Fruit fly (Drosophila melanogaster) whole organism, prepupa: Measurements from ENCODE around the gene Femcoat.
A peak's percentile ranks its signal among the peaks of the same experiment; 100 is the strongest.

Experiments
- Blimp-1 ChIP-seq: fragments of 200-800 bp; sonication (Bioruptor generic); optimal IDR thresholded peaks from 3 replicates; lab custom pipeline; 2017; ENCODE audit warnings: missing biosample characterization, missing genetic modification characterization, mild to moderate bottlenecking, moderate library complexity, missing genetic modification reagents
- CG10631 ChIP-seq: fragments of 200-800 bp; sonication (Bioruptor generic); optimal IDR thresholded peaks from 2 replicates; lab custom pipeline; 2016; ENCODE audit warnings: missing biosample characterization, missing genetic modification characterization
- CG10669 ChIP-seq: fragments of 200-800 bp; sonication (Bioruptor generic); optimal IDR thresholded peaks from 3 replicates; lab custom pipeline; 2018; ENCODE audit warnings: missing biosample characterization, mild to moderate bottlenecking, missing genetic modification characterization, moderate library complexity
- CG11762 ChIP-seq: fragments of 200-800 bp; sonication (Bioruptor generic); optimal IDR thresholded peaks from 3 replicates; lab custom pipeline; 2016; ENCODE audit warnings: missing biosample characterization, missing genetic modification characterization; ENCODE audit not compliant: insufficient read depth
- CG15336 ChIP-seq: fragments of 200-800 bp; sonication (Bioruptor generic); IDR thresholded peaks from 2 replicates; pipeline ENCODE4 v1.3.6; 2022; ENCODE audit warnings: missing biosample characterization, missing genetic modification characterization
- CG1621 ChIP-seq: fragments of 200-800 bp; sonication (Bioruptor generic); optimal IDR thresholded peaks from 3 replicates; lab custom pipeline; 2018; ENCODE audit warnings: missing biosample characterization, mild to moderate bottlenecking, missing genetic modification characterization
- CG16779 ChIP-seq: fragments of 200-800 bp; sonication (Bioruptor generic); optimal IDR thresholded peaks from 3 replicates; lab custom pipeline; 2017; ENCODE audit warnings: missing biosample characterization, mild to moderate bottlenecking, missing genetic modification characterization
- CG3032 ChIP-seq: fragments of 200-800 bp; optimal IDR thresholded peaks from 2 replicates; lab custom pipeline; 2019; ENCODE audit warnings: missing biosample characterization, mild to moderate bottlenecking, missing genetic modification characterization, moderate library complexity
- CG32006 ChIP-seq: fragments of 200-800 bp; sonication (Bioruptor generic); optimal IDR thresholded peaks from 3 replicates; lab custom pipeline; 2017; ENCODE audit warnings: missing biosample characterization, mild to moderate bottlenecking, missing genetic modification characterization
- CG3919 ChIP-seq: fragments of 200-800 bp; sonication (Bioruptor generic); optimal IDR thresholded peaks from 3 replicates; lab custom pipeline; 2016; ENCODE audit warnings: missing biosample characterization, missing genetic modification characterization
- CG4318 ChIP-seq: fragments of 200-800 bp; sonication (Bioruptor generic); optimal IDR thresholded peaks from 3 replicates; lab custom pipeline; 2017; ENCODE audit warnings: missing biosample characterization, mild to moderate bottlenecking, missing genetic modification characterization
- CG6163 ChIP-seq: fragments of 200-800 bp; sonication (Bioruptor generic); IDR thresholded peaks from 3 replicates; pipeline ENCODE4 v1.3.6; 2022; ENCODE audit warnings: missing biosample characterization, missing genetic modification characterization
- CG6276 ChIP-seq: fragments of 200-800 bp; sonication (Bioruptor generic); optimal IDR thresholded peaks from 2 replicates; lab custom pipeline; 2017; ENCODE audit warnings: missing biosample characterization, mild to moderate bottlenecking, missing genetic modification characterization
- CG6792 ChIP-seq: fragments of 200-800 bp; sonication (Bioruptor generic); optimal IDR thresholded peaks from 3 replicates; lab custom pipeline; 2016; ENCODE audit warnings: missing biosample characterization, missing genetic modification characterization
- CG6808 ChIP-seq: fragments of 200-800 bp; sonication (Bioruptor generic); optimal IDR thresholded peaks from 3 replicates; lab custom pipeline; 2017; ENCODE audit warnings: missing biosample characterization, missing genetic modification characterization, mild to moderate bottlenecking, moderate library complexity, missing genetic modification reagents
- CG6854 ChIP-seq: fragments of 200-800 bp; sonication (Bioruptor generic); optimal IDR thresholded peaks from 2 replicates; lab custom pipeline; 2017; ENCODE audit warnings: missing biosample characterization, mild to moderate bottlenecking, missing genetic modification characterization
- CG7368 ChIP-seq: fragments of 200-800 bp; sonication (Bioruptor generic); optimal IDR thresholded peaks from 3 replicates; lab custom pipeline; 2016; ENCODE audit warnings: missing biosample characterization, missing genetic modification characterization
- CG8119 ChIP-seq: fragments of 200-800 bp; sonication (Bioruptor generic); IDR thresholded peaks from 3 replicates; pipeline ENCODE4 v1.3.6; 2022; ENCODE audit warnings: missing biosample characterization, missing genetic modification characterization
- Eip75B ChIP-seq: fragments of 200-800 bp; sonication (Bioruptor generic); optimal IDR thresholded peaks from 3 replicates; lab custom pipeline; 2016; ENCODE audit warnings: missing biosample characterization, missing genetic modification characterization
- Eip78C ChIP-seq: fragments of 200-800 bp; sonication (Bioruptor generic); peaks from one replicate; lab custom pipeline; 2016; ENCODE audit warnings: missing biosample characterization, missing genetic modification characterization
- Eip93F ChIP-seq: fragments of 200-800 bp; sonication (Bioruptor generic); optimal IDR thresholded peaks from 2 replicates; lab custom pipeline; 2016; ENCODE audit warnings: missing biosample characterization, mild to moderate bottlenecking, missing genetic modification characterization
- Ets21C ChIP-seq: fragments of 200-800 bp; sonication (Bioruptor generic); optimal IDR thresholded peaks from 3 replicates; lab custom pipeline; 2016; ENCODE audit warnings: missing biosample characterization, missing genetic modification characterization
- Gug ChIP-seq: fragments of 200-800 bp; sonication (Bioruptor generic); IDR thresholded peaks from 2 replicates; pipeline ENCODE4 v1.3.6; 2022; ENCODE audit warnings: missing biosample characterization, missing genetic modification characterization
- Hr38 ChIP-seq: sonication (Bioruptor generic); optimal IDR thresholded peaks from 2 replicates; lab custom pipeline; 2016; ENCODE audit warnings: missing biosample characterization, missing genetic modification characterization
- Lpt ChIP-seq: fragments of 200-800 bp; sonication (Bioruptor generic); optimal IDR thresholded peaks from 3 replicates; lab custom pipeline; 2016; ENCODE audit warnings: missing biosample characterization, missing genetic modification characterization
- Met ChIP-seq: fragments of 200-800 bp; sonication (Bioruptor generic); optimal IDR thresholded peaks from 3 replicates; lab custom pipeline; 2016; ENCODE audit warnings: missing biosample characterization, missing genetic modification characterization
- Smox ChIP-seq: fragments of 200-800 bp; sonication (Bioruptor generic); optimal IDR thresholded peaks from 3 replicates; lab custom pipeline; 2016; ENCODE audit warnings: missing biosample characterization, missing genetic modification characterization
- Sox102F ChIP-seq: fragments of 200-800 bp; sonication (Bioruptor generic); optimal IDR thresholded peaks from 2 replicates; lab custom pipeline; 2016; ENCODE audit warnings: missing biosample characterization, mild to moderate bottlenecking, missing genetic modification characterization
- Sox15 ChIP-seq: fragments of 200-800 bp; sonication (Bioruptor generic); optimal IDR thresholded peaks from 3 replicates; lab custom pipeline; 2016; ENCODE audit warnings: missing biosample characterization, missing genetic modification characterization
- acj6 ChIP-seq: fragments of 200-800 bp; sonication (Bioruptor generic); optimal IDR thresholded peaks from 3 replicates; lab custom pipeline; 2016; ENCODE audit warnings: missing biosample characterization, missing genetic modification characterization
- dac ChIP-seq: fragments of 200-800 bp; sonication (Bioruptor generic); optimal IDR thresholded peaks from 2 replicates; lab custom pipeline; 2017; ENCODE audit warnings: missing biosample characterization, mild to moderate bottlenecking, missing genetic modification characterization
- eg ChIP-seq: fragments of 200-800 bp; sonication (Bioruptor generic); IDR thresholded peaks from 3 replicates; pipeline ENCODE4 v1.3.6; 2022; ENCODE audit warnings: missing biosample characterization, missing genetic modification characterization
- fd59A ChIP-seq: fragments of 200-800 bp; sonication (Bioruptor generic); optimal IDR thresholded peaks from 2 replicates; lab custom pipeline; 2017; ENCODE audit warnings: missing biosample characterization, mild to moderate bottlenecking, missing genetic modification characterization, missing genetic modification reagents
- fd85E ChIP-seq: fragments of 200-800 bp; sonication (Bioruptor generic); optimal IDR thresholded peaks from 3 replicates; lab custom pipeline; 2016; ENCODE audit warnings: missing biosample characterization, missing genetic modification characterization
- net ChIP-seq: fragments of 200-800 bp; sonication (Bioruptor generic); optimal IDR thresholded peaks from 3 replicates; lab custom pipeline; 2016; ENCODE audit warnings: missing biosample characterization, missing genetic modification characterization
- pdm3 ChIP-seq: fragments of 200-800 bp; sonication (Bioruptor generic); optimal IDR thresholded peaks from 3 replicates; lab custom pipeline; 2016; ENCODE audit warnings: missing biosample characterization, missing genetic modification characterization
- salr ChIP-seq, 2 experiments: fragments of 200-800 bp; sonication (Bioruptor generic); optimal IDR thresholded peaks; 3 replicates each; lab custom pipeline; 2016 to 2018; ENCODE audit warnings: missing biosample characterization in 2 of 2, missing genetic modification characterization in 2 of 2, mild to moderate bottlenecking in 1 of 2
- spab ChIP-seq: fragments of 200-800 bp; sonication (Bioruptor generic); optimal IDR thresholded peaks from 2 replicates; lab custom pipeline; 2017; ENCODE audit warnings: missing biosample characterization, mild to moderate bottlenecking, missing genetic modification characterization, missing genetic modification reagents
- svp ChIP-seq: fragments of 200-800 bp; sonication (Bioruptor generic); peaks from one replicate; lab custom pipeline; 2016; ENCODE audit warnings: missing biosample characterization, missing genetic modification characterization
- topi ChIP-seq: fragments of 200-800 bp; sonication (Bioruptor generic); optimal IDR thresholded peaks from 3 replicates; lab custom pipeline; 2016; ENCODE audit warnings: missing biosample characterization, missing genetic modification characterization
- vri ChIP-seq: fragments of 200-800 bp; sonication (Bioruptor generic); optimal IDR thresholded peaks from 3 replicates; lab custom pipeline; 2016; ENCODE audit warnings: missing biosample characterization, mild to moderate bottlenecking, missing genetic modification characterization

Gene Femcoat

dm6 chrX:4214371-4214770 lies 28.3 kb downstream of the Femcoat start:
- TF ChIP-seq CG6163 (GFP tag; lab: Robert Waterston, UW) (no peak), Hr38 (GFP tag; lab: Kevin White, UChicago) (no peak), Blimp-1 (no peak), CG16779 (tag; lab: Kevin White, UChicago) (no peak), svp (GFP tag; lab: Kevin White, UChicago) (no peak), CG11762 (GFP tag; lab: Kevin White, UChicago) (no peak), dac (GFP tag; lab: Kevin White, UChicago) (no peak), fd85E (GFP tag; lab: Kevin White, UChicago) (no peak), CG10669 (GFP tag; lab: Kevin White, UChicago) (no peak), CG1621 (tag; lab: Kevin White, UChicago) (no peak), Smox (GFP tag; lab: Kevin White, UChicago) (no peak), Eip75B (GFP tag; lab: Kevin White, UChicago) (no peak), CG3919 (GFP tag; lab: Kevin White, UChicago) (no peak), CG10631 (GFP tag; lab: Kevin White, UChicago) (no peak), eg (no peak), CG3032 (tag; lab: Kevin White, UChicago) (no peak), Sox102F (GFP tag; lab: Kevin White, UChicago) (no peak), CG6276 (GFP tag; lab: Kevin White, UChicago) (no peak), Eip78C (GFP tag; lab: Kevin White, UChicago) (no peak)

- TF ChIP-seq svp (GFP tag; lab: Kevin White, UChicago): no peak
- TF ChIP-seq CG6854 (GFP tag; lab: Kevin White, UChicago): no peak
- no peak for TF ChIP-seq CG7368 (GFP tag; lab: Kevin White, UChicago)
- TF ChIP-seq topi (GFP tag; lab: Kevin White, UChicago): no peak
- no peak for TF ChIP-seq CG8119
- no peak for TF ChIP-seq Ets21C (GFP tag; lab: Kevin White, UChicago)
- TF ChIP-seq Sox15 (GFP tag; lab: Kevin White, UChicago): no peak
- no peak for TF ChIP-seq CG4318 (GFP tag; lab: Kevin White, UChicago)
Observed at dm6 chrX:4212725-4213124, 29.9 kb downstream of the Femcoat start, which contains the start of gene CG43288. TSS of gene CG43288 (plus strand) at chrX:4213025.

- TF ChIP-seq vri (GFP tag; lab: Kevin White, UChicago) (no peak), CG3032 (tag; lab: Kevin White, UChicago) (no peak), Eip75B (GFP tag; lab: Kevin White, UChicago) (no peak), CG10669 (GFP tag; lab: Kevin White, UChicago) (no peak), acj6 (no peak), Met (GFP tag; lab: Kevin White, UChicago) (no peak), pdm3 (GFP tag; lab: Kevin White, UChicago) (no peak), CG6792 (no peak), Blimp-1 (no peak), CG16779 (tag; lab: Kevin White, UChicago) (no peak), CG11762 (GFP tag; lab: Kevin White, UChicago) (no peak), Eip93F (no peak), spab (GFP tag; lab: Kevin White, UChicago) (no peak), Sox102F (GFP tag; lab: Kevin White, UChicago) (no peak), CG6854 (GFP tag; lab: Kevin White, UChicago) (no peak), CG32006 (no peak), CG8119 (no peak)
- TF ChIP-seq, all 60 proteins: peak for 0
Observed at dm6 chrX:4206764-4207163, 35.9 kb downstream of the Femcoat start.

dm6 chrX:4205346-4206178 lies 37.1 kb downstream of the Femcoat start, which contains the start of gene Fas2:
TSS of gene Fas2 (minus strand) at chrX:4206093.
- TF ChIP-seq CG3032 (tag; lab: Kevin White, UChicago): no peak
- TF ChIP-seq CG8119: peak; percentile 69
- TF ChIP-seq fd59A: peak; percentile 13
- TF ChIP-seq svp (GFP tag; lab: Kevin White, UChicago): peak; percentile 76
- TF ChIP-seq CG6854 (GFP tag; lab: Kevin White, UChicago): peak; percentile 84
- TF ChIP-seq CG15336 (GFP tag; lab: Robert Waterston, UW): peak; percentile 64
- TF ChIP-seq net (GFP tag; lab: Kevin White, UChicago): peak; percentile 57
- TF ChIP-seq Gug (GFP tag; lab: Robert Waterston, UW): peak; percentile 20; the same call in 1 of the 2 replicates
- peak; percentile 83 for TF ChIP-seq CG6163 (GFP tag; lab: Robert Waterston, UW)
- TF ChIP-seq Sox102F (GFP tag; lab: Kevin White, UChicago): peak; percentile 73
- peak; percentile 13 for TF ChIP-seq CG6792
- TF ChIP-seq eg: peak; percentile 73
- no peak for TF ChIP-seq Ets21C (GFP tag; lab: Kevin White, UChicago)
- TF ChIP-seq salr (GFP tag; optimal IDR thresholded peaks at IDR 0.05; lab: Kevin White, UChicago): peak in 1 of 2 experiments; percentile 50
- peak; percentile 55 for TF ChIP-seq CG16779 (tag; lab: Kevin White, UChicago)
- peak; percentile 58 for TF ChIP-seq CG7368 (GFP tag; lab: Kevin White, UChicago)
- peak; percentile 61 for TF ChIP-seq Lpt (GFP tag; lab: Kevin White, UChicago)
- peak; percentile 5 for TF ChIP-seq acj6
- peak; percentile 61 for TF ChIP-seq CG6808 (GFP tag; lab: Kevin White, UChicago)
- TF ChIP-seq CG6276 (GFP tag; lab: Kevin White, UChicago): peak; percentile 37
- no peak for TF ChIP-seq Sox15 (GFP tag; lab: Kevin White, UChicago)
